Fruit fly (Drosophila melanogaster): ENCODE data around the gene Tm2.

DNA sequence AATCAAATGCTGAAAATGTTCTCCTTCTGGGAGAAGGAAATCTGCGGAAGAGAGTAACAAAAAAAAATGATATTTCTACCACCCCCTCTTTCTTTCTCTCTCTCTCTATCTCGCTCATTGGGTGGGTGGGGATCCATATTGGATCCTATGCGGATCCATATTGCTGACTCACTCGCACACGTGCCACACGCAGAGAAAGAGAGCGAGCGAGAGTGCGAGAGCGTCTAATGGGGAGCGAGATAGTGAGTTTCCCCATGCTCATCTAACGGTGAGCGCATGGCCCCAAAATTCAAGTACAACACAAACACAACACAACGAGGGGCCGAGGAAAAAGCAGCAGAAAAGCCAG, 23.3 kb upstream of the Tm2 start:
- TF ChIP-seq pan (optimal IDR thresholded peaks at IDR 0.05) (no peak), Dll (optimal IDR thresholded peaks at IDR 0.05) (no peak)
